Fruit fly (Drosophila melanogaster) whole organism, embryonic: Measurements from ENCODE around the gene CG12645.
A peak's percentile ranks its signal among the peaks of the same experiment; 100 is the strongest.

Source experiments
- Adf1 ChIP-seq: fragments of 200-800 bp; sonication (Bioruptor generic); IDR thresholded peaks from 2 replicates; pipeline ENCODE4 v1.3.6; 2022; ENCODE audit warnings: missing biosample characterization, missing genetic modification characterization
- Atf6 ChIP-seq: fragments of 200-800 bp; sonication (Bioruptor generic); IDR thresholded peaks from 2 replicates; pipeline ENCODE4 v1.3.6; 2022; ENCODE audit warnings: missing biosample characterization, missing genetic modification characterization
- Awh ChIP-seq: fragments of 200-800 bp; sonication (Bioruptor generic); IDR thresholded peaks from 2 replicates; pipeline ENCODE4, ENCODE4 v1.3.6; 2022; ENCODE audit warnings: missing biosample characterization, missing genetic modification characterization
- CG10321 ChIP-seq: fragments of 200-800 bp; sonication (Bioruptor generic); IDR thresholded peaks from 2 replicates; pipeline ENCODE4 v1.3.6; 2022; ENCODE audit warnings: missing biosample characterization, missing genetic modification characterization
- CG10366 ChIP-seq: fragments of 200-800 bp; sonication (Bioruptor generic); IDR thresholded peaks from 2 replicates; pipeline ENCODE4 v1.3.6; 2022; ENCODE audit warnings: missing biosample characterization, missing genetic modification characterization
- CG11085 ChIP-seq: fragments of 200-800 bp; sonication (Bioruptor generic); IDR thresholded peaks from 2 replicates; pipeline ENCODE4 v1.3.6; 2022; ENCODE audit warnings: missing biosample characterization, missing genetic modification characterization
- CG13296 ChIP-seq: fragments of 200-800 bp; sonication (Bioruptor generic); optimal IDR thresholded peaks from 3 replicates; lab custom pipeline; 2018; ENCODE audit warnings: missing biosample characterization, mild to moderate bottlenecking, missing genetic modification characterization
- CG13424 ChIP-seq: fragments of 200-800 bp; sonication (Bioruptor generic); optimal IDR thresholded peaks from 2 replicates; lab custom pipeline; 2019; ENCODE audit warnings: missing biosample characterization, mild to moderate bottlenecking, missing genetic modification characterization, moderate library complexity
- CG15011 ChIP-seq: fragments of 200-800 bp; sonication (Bioruptor generic); optimal IDR thresholded peaks from 3 replicates; lab custom pipeline; 2018; ENCODE audit warnings: missing biosample characterization, mild to moderate bottlenecking, missing genetic modification characterization
- CG1529 ChIP-seq: fragments of 200-800 bp; sonication (Bioruptor generic); optimal IDR thresholded peaks from 3 replicates; lab custom pipeline; 2018; ENCODE audit warnings: missing biosample characterization, missing genetic modification characterization
- CG15514 ChIP-seq: fragments of 200-800 bp; sonication (Bioruptor generic); optimal IDR thresholded peaks from 3 replicates; lab custom pipeline; 2017; ENCODE audit warnings: missing biosample characterization, missing genetic modification characterization, mild to moderate bottlenecking, moderate library complexity, missing genetic modification reagents
- CG18599 ChIP-seq: fragments of 200-800 bp; sonication (Bioruptor generic); optimal IDR thresholded peaks from 3 replicates; lab custom pipeline; 2017; ENCODE audit warnings: missing biosample characterization, missing genetic modification characterization, mild to moderate bottlenecking, moderate library complexity, missing genetic modification reagents
- CG2678 ChIP-seq: fragments of 200-800 bp; sonication (Bioruptor generic); optimal IDR thresholded peaks from 3 replicates; lab custom pipeline; 2019; ENCODE audit warnings: missing biosample characterization, mild to moderate bottlenecking, missing genetic modification characterization, moderate library complexity
- CG32767 ChIP-seq: fragments of 200-800 bp; sonication (Bioruptor generic); IDR thresholded peaks from 2 replicates; pipeline ENCODE4 v1.3.6; 2022; ENCODE audit warnings: missing biosample characterization, missing genetic modification characterization
- CG7372 ChIP-seq: fragments of 200-800 bp; sonication (Bioruptor generic); IDR thresholded peaks from 2 replicates; pipeline ENCODE4 v1.3.6; 2022; ENCODE audit warnings: missing biosample characterization, missing genetic modification characterization
- CG7556 ChIP-seq: fragments of 200-800 bp; sonication (Bioruptor generic); optimal IDR thresholded peaks from 2 replicates; lab custom pipeline; 2017; ENCODE audit warnings: missing biosample characterization, mild to moderate bottlenecking, missing genetic modification characterization
- CG7963 ChIP-seq: fragments of 200-800 bp; sonication (Bioruptor generic); IDR thresholded peaks from 3 replicates; pipeline ENCODE4 v1.3.6; 2022; ENCODE audit warnings: missing biosample characterization, missing genetic modification characterization; ENCODE audit not compliant: partially characterized antibody
- CG8290 ChIP-seq, 3 experiments: fragments of 200-800 bp; sonication (Bioruptor generic); optimal IDR thresholded peaks; 2 replicates each; lab custom pipeline; 2016 to 2019; ENCODE audit warnings: missing biosample characterization in 3 of 3, missing genetic modification characterization in 3 of 3, mild to moderate bottlenecking in 2 of 3, moderate library complexity in 1 of 3
- CG8924 ChIP-seq: fragments of 200-800 bp; optimal IDR thresholded peaks from 3 replicates; lab custom pipeline; 2019; ENCODE audit warnings: missing biosample characterization, mild to moderate bottlenecking, missing genetic modification characterization, moderate library complexity
- CG9215 ChIP-seq: fragments of 200-800 bp; sonication (Bioruptor generic); IDR thresholded peaks from 2 replicates; pipeline ENCODE4 v1.3.6; 2022; ENCODE audit warnings: missing biosample characterization, missing genetic modification characterization
- CG9932 ChIP-seq: fragments of 200-800 bp; sonication (Bioruptor generic); IDR thresholded peaks from 2 replicates; pipeline ENCODE4 v1.3.6; 2022; ENCODE audit warnings: missing biosample characterization, missing genetic modification characterization
- CrebB ChIP-seq: fragments of 200-800 bp; sonication (Bioruptor generic); optimal IDR thresholded peaks from 3 replicates; lab custom pipeline; 2018; ENCODE audit warnings: missing biosample characterization, mild to moderate bottlenecking, missing genetic modification characterization
- D ChIP-seq, 2 experiments: fragments of 200-800 bp in 1 of 2; fragments of >200 bp in 1 of 2; sonication (Bioruptor generic) in 1 of 2; optimal IDR thresholded peaks; 2 replicates in 1 of 2; 3 replicates in 1 of 2; lab custom pipeline; 2017; ENCODE audit warnings: mild to moderate bottlenecking in 1 of 2, missing biosample characterization in 1 of 2, missing genetic modification characterization in 1 of 2, missing genetic modification reagents in 1 of 2
- Dad ChIP-seq: fragments of 200-800 bp; sonication (Bioruptor generic); optimal IDR thresholded peaks from 3 replicates; lab custom pipeline; 2016; ENCODE audit warnings: missing biosample characterization, missing genetic modification characterization
- Doc2 ChIP-seq: fragments of 200-800 bp; sonication (Bioruptor generic); IDR thresholded peaks from 2 replicates; pipeline ENCODE4 v1.3.6; 2022; ENCODE audit warnings: missing biosample characterization, missing genetic modification characterization
- E2f1 ChIP-seq: fragments of 200-800 bp; sonication (Bioruptor generic); IDR thresholded peaks from 2 replicates; pipeline ENCODE4 v1.3.6; 2022; ENCODE audit warnings: missing biosample characterization, missing genetic modification characterization
- Gsc ChIP-seq: fragments of 200-800 bp; sonication (Bioruptor generic); IDR thresholded peaks from 2 replicates; pipeline ENCODE4 v1.3.6; 2022; ENCODE audit warnings: missing biosample characterization, missing genetic modification characterization
- Max ChIP-seq: fragments of 200-800 bp; sonication (Bioruptor generic); optimal IDR thresholded peaks from 2 replicates; lab custom pipeline; 2016; ENCODE audit warnings: missing biosample characterization, mild to moderate bottlenecking, missing genetic modification characterization
- Mrtf ChIP-seq: fragments of 200-800 bp; sonication (Bioruptor generic); IDR thresholded peaks from 3 replicates; pipeline ENCODE4 v1.3.6; 2022; ENCODE audit warnings: missing biosample characterization, missing genetic modification characterization
- NfI ChIP-seq: fragments of 200-800 bp; sonication (Bioruptor generic); optimal IDR thresholded peaks from 3 replicates; lab custom pipeline; 2018; ENCODE audit warnings: missing biosample characterization, mild to moderate bottlenecking, missing genetic modification characterization, moderate library complexity
- Oaz ChIP-seq: fragments of 200-800 bp; sonication (Bioruptor generic); IDR thresholded peaks from 2 replicates; pipeline ENCODE4 v1.3.6; 2022; ENCODE audit warnings: missing biosample characterization, missing genetic modification characterization
- Oli ChIP-seq: fragments of 200-800 bp; sonication (Bioruptor generic); optimal IDR thresholded peaks from 2 replicates; lab custom pipeline; 2018; ENCODE audit warnings: missing biosample characterization, mild to moderate bottlenecking, missing genetic modification characterization, moderate library complexity
- Sry-β ChIP-seq: fragments of 200-800 bp; sonication (Bioruptor generic); optimal IDR thresholded peaks from 2 replicates; lab custom pipeline; 2018; ENCODE audit warnings: missing biosample characterization, mild to moderate bottlenecking, missing genetic modification characterization, moderate library complexity
- Taf1 ChIP-seq: fragments of 200-800 bp; sonication (Bioruptor generic); IDR thresholded peaks from 2 replicates; pipeline ENCODE4 v1.3.6; 2022; ENCODE audit warnings: missing biosample characterization, missing genetic modification characterization
- al ChIP-seq: fragments of 200-800 bp; sonication (Bioruptor generic); IDR thresholded peaks from 2 replicates; pipeline ENCODE4 v1.3.6; 2022; ENCODE audit warnings: missing biosample characterization, missing genetic modification characterization
- bcd ChIP-seq: fragments of 200-800 bp; sonication (Bioruptor generic); optimal IDR thresholded peaks from 2 replicates; lab custom pipeline; 2017; ENCODE audit warnings: missing biosample characterization, mild to moderate bottlenecking, missing genetic modification characterization
- croc ChIP-seq: fragments of 200-800 bp; sonication (Bioruptor generic); conservative IDR thresholded peaks from 3 replicates; pipeline ENCODE4 v1.3.6; 2022; ENCODE audit warnings: missing biosample characterization, missing genetic modification characterization
- danr ChIP-seq: fragments of 200-800 bp; sonication (Bioruptor generic); IDR thresholded peaks from 2 replicates; pipeline ENCODE4 v1.3.6; 2022; ENCODE audit warnings: missing biosample characterization, missing genetic modification characterization
- dmrt99B ChIP-seq: fragments of 200-800 bp; sonication (Bioruptor generic); optimal IDR thresholded peaks from 2 replicates; lab custom pipeline; 2018; ENCODE audit warnings: missing biosample characterization, mild to moderate bottlenecking, missing genetic modification characterization, moderate library complexity
- esg ChIP-seq: fragments of 200-800 bp; sonication (Bioruptor generic); conservative IDR thresholded peaks from 2 replicates; pipeline ENCODE4 v1.3.6; 2022; ENCODE audit warnings: missing biosample characterization, missing genetic modification characterization
- gsb ChIP-seq: fragments of 200-800 bp; sonication (Bioruptor generic); IDR thresholded peaks from 2 replicates; pipeline ENCODE4 v1.3.6; 2022; ENCODE audit warnings: missing biosample characterization, missing genetic modification characterization
- jing ChIP-seq: fragments of 200-800 bp; sonication (Bioruptor generic); optimal IDR thresholded peaks from 2 replicates; lab custom pipeline; 2018; ENCODE audit warnings: missing biosample characterization, mild to moderate bottlenecking, missing genetic modification characterization
- jumu ChIP-seq: fragments of 200-800 bp; sonication (Bioruptor generic); optimal IDR thresholded peaks from 3 replicates; lab custom pipeline; 2016; ENCODE audit warnings: missing biosample characterization, missing genetic modification characterization
- kni ChIP-seq: fragments of 200-800 bp; sonication (Bioruptor generic); optimal IDR thresholded peaks from 3 replicates; lab custom pipeline; 2017; ENCODE audit warnings: mild to moderate bottlenecking, missing biosample characterization, missing genetic modification reagents, missing genetic modification characterization
- pan ChIP-seq, 4 experiments: fragments of >200 bp in 3 of 4; fragments of 200-800 bp in 1 of 4; sonication (Bioruptor generic) in 1 of 4; optimal IDR thresholded peaks in 3 of 4; IDR thresholded peaks in 1 of 4; 2 replicates each; pipeline versions ENCODE4 v1.3.6 to Lab custom; 2017 to 2022; ENCODE audit warnings: missing biosample characterization in 2 of 4, missing genetic modification characterization in 2 of 4, mixed read lengths in 1 of 4
- stc ChIP-seq: fragments of 200-800 bp; sonication (Bioruptor generic); IDR thresholded peaks from 2 replicates; pipeline ENCODE4 v1.3.6; 2022; ENCODE audit warnings: missing biosample characterization, missing genetic modification characterization
- tio ChIP-seq: fragments of 200-800 bp; sonication (Bioruptor generic); optimal IDR thresholded peaks from 2 replicates; lab custom pipeline; 2017; ENCODE audit warnings: missing biosample characterization, missing genetic modification characterization, inconsistent platforms

Gene CG12645

DNA sequence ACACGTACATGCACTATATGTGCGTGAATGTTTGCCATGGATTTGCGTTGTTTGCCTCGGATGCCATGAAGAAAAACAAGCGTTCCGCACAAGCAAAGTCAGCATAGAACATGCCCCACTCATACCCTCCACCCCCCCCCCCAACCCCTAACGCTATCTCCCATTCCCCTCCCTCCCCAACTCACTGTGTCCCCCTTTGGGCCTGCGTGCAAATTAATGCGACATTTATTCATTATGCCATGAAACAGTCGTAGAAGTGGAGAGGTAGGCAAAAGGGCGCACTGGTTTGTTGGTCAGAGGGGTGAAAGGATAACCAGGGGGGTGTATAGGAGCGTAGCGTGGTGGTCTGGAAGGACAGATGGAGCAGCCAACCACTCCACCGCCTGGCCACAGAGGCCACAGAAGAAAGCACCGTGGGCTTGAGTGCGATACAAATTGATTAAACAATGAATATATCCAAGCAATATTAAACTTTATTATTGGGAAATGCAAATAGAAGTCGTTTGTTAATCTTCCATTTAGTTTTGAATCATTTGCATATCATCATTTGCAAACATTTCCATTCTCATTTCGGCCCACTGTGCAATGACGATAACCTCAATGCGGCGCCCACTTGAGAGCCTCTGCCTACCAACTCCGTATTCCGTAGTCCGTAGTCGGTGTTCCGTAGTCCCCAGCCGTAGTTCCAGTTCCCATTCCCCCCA lies 31.1 kb downstream of the CG12645 start (continued):
- TF ChIP-seq Sry-β (GFP tag; lab: Kevin White, UChicago) (no peak), CG9215 (GFP tag; lab: Robert Waterston, UW) (peak; percentile 70), CG9932 (GFP tag; lab: Robert Waterston, UW) (peak; percentile 68), CG13296 (GFP tag; lab: Kevin White, UChicago) (peak; percentile 30), jing (GFP tag; lab: Kevin White, UChicago) (no peak), CG10366 (GFP tag; lab: Robert Waterston, UW) (peak; percentile 12; the same call in 1 of the 2 replicates), Oaz (GFP tag; lab: Robert Waterston, UW) (peak; percentile 52; the same call in 1 of the 2 replicates), CG7556 (GFP tag; lab: Kevin White, UChicago) (peak; percentile 73), CG10321 (GFP tag; lab: Robert Waterston, UW) (no peak), E2f1 (GFP tag; lab: Robert Waterston, UW) (peak; percentile 60), CG1529 (GFP tag; lab: Kevin White, UChicago) (no peak), NfI (GFP tag; lab: Kevin White, UChicago) (peak; percentile 37), Atf6 (GFP tag; lab: Robert Waterston, UW) (peak; percentile 84), kni (GFP tag; lab: Kevin White, UChicago) (no peak), dmrt99B (tag; lab: Kevin White, UChicago) (peak; percentile 74), CG2678 (tag; lab: Kevin White, UChicago) (peak; percentile 72), Doc2 (0 out of 2 replicates have a peak, but pooled peaks have one; percentile 23), croc (GFP tag; lab: Robert Waterston, UW) (0 out of 3 replicates have a peak, but pooled peaks have one; percentile 24), tio (GFP tag; lab: Kevin White, UChicago) (no peak), CG8924 (tag; lab: Kevin White, UChicago) (peak; percentile 20), Max (GFP tag; lab: Kevin White, UChicago) (no peak), bcd (peak; percentile 45), esg (GFP tag; lab: Robert Waterston, UW) (peak; percentile 65), CG32767 (0 out of 2 replicates have a peak, but pooled peaks have one; percentile 24), CG15514 (GFP tag; lab: Kevin White, UChicago) (peak; percentile 47), stc (GFP tag; lab: Robert Waterston, UW) (peak; percentile 51; the same call in 1 of the 2 replicates), D (optimal IDR thresholded peaks at IDR 0.05; lab: Kevin White, UChicago) (no peak), D (GFP tag; optimal IDR thresholded peaks at IDR 0.05; lab: Kevin White, UChicago) (peak; percentile 0), jumu (GFP tag; lab: Kevin White, UChicago) (peak; percentile 48), CG7963 (GFP tag; lab: Robert Waterston, UW) (no peak), CG8290 (GFP tag; optimal IDR thresholded peaks at IDR 0.05; lab: Kevin White, UChicago) (no peak), CG8290 (tag; optimal IDR thresholded peaks at IDR 0.05; lab: Kevin White, UChicago) (peak in 1 of 2 experiments; percentile 32), gsb (peak; percentile 42; the same call in 1 of the 2 replicates), Adf1 (peak; percentile 25; the same call in 1 of the 2 replicates), danr (GFP tag; lab: Robert Waterston, UW) (peak; percentile 28; the same call in 1 of the 2 replicates), CG15011 (peak; percentile 16), CrebB (tag; lab: Kevin White, UChicago) (no peak), CG13424 (peak; percentile 42), Oli (tag; lab: Kevin White, UChicago) (peak; percentile 6), CG7372 (peak; percentile 43; the same call in 1 of the 2 replicates), pan (optimal IDR thresholded peaks at IDR 0.05; lab: Kevin White, UChicago) (no peak), pan (GFP tag; optimal IDR thresholded peaks at IDR 0.05 in 1 of 2, IDR thresholded peaks at IDR 0.05 in 1 of 2) (peak in 1 of 2 experiments; percentile 70), Awh (GFP tag; lab: Robert Waterston, UW) (0 out of 2 replicates have a peak, but pooled peaks have one; percentile 30), Taf1 (GFP tag; lab: Robert Waterston, UW) (peak; percentile 79), CG11085 (GFP tag; lab: Robert Waterston, UW) (peak; percentile 69), al (GFP tag; lab: Robert Waterston, UW) (peak; percentile 52; the same call in 1 of the 2 replicates), Dad (GFP tag; lab: Kevin White, UChicago) (peak; percentile 15), CG18599 (GFP tag; lab: Kevin White, UChicago) (peak; percentile 90), Gsc (GFP tag; lab: Robert Waterston, UW) (no peak), Mrtf (GFP tag; lab: Robert Waterston, UW) (peak; percentile 43; the same call in 1 of the 3 replicates)
